Worm (Caenorhabditis elegans): ENCODE data around the gene flp-8.

- peak; percentile 47; the same call in 1 of the 2 replicates for TF ChIP-seq flt-1 (GFP tag; IDR thresholded peaks at IDR 0.05)
- no peak for TF ChIP-seq klf-2 (GFP tag; conservative IDR thresholded peaks at IDR 0.05)
- no peak for TF ChIP-seq T22C8.4 (GFP tag; IDR thresholded peaks at IDR 0.05)
- TF ChIP-seq ref-1 (GFP tag; conservative IDR thresholded peaks at IDR 0.05) = no peak
- TF ChIP-seq tab-1 (GFP tag; IDR thresholded peaks at IDR 0.05) = no peak
Observed at ce11 chrX:14841030-14841429, 40.2 kb upstream of the flp-8 start.

Measured in whole organism, midembryonic.